Fruit fly (Drosophila melanogaster): ENCODE results near the gene tkv.

The tkv gene

DNA sequence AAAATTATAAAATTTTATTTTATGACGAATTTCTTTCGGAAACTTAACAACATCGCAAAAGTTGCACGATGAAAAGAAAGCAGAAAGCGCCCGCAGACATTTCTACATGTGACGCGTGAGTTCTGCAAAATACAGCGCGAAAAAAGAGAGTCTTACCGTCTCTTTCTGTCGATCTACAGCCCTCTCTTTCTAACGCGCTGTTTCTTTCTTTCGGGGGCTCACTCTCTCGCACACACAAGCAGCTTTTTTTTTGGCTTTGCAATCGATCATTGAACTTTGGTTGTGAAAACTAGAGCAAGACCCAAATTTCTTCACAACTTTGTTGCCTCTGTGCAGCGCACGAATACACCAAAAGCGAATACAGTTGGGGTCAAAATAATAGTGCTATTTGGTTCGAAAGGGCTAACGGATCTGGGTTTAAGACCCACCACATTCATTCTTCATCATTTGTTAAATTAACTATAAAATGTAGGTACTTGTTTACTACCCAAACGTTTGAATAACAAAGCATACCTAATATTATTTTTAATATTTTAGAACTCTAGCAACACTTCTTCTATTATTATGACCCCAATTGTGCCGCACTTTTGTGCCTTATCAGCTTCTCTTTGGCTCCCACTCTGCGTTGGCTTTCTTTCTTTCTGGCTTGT is 27.9 kb upstream of the tkv start (continued):
- TF ChIP-seq mld (GFP tag; IDR thresholded peaks at IDR 0.05; ENCODE audit: partially characterized antibody) (no peak), CG3407 (GFP tag; optimal IDR thresholded peaks at IDR 0.05) (peak; percentile 85), CG11085 (GFP tag; IDR thresholded peaks at IDR 0.05) (no peak), stwl (tag; optimal IDR thresholded peaks at IDR 0.05) (no peak), CG12236 (GFP tag; optimal IDR thresholded peaks at IDR 0.05) (peak; percentile 40), nom (GFP tag; optimal IDR thresholded peaks at IDR 0.05) (no peak), btn (GFP tag; optimal IDR thresholded peaks at IDR 0.05) (no peak), cwo (GFP tag; optimal IDR thresholded peaks at IDR 0.05) (peak; percentile 76), sens (GFP tag) (peak; percentile 96), Aef1 (GFP tag; IDR thresholded peaks at IDR 0.05) (peak; percentile 62), dimm (GFP tag; IDR thresholded peaks at IDR 0.05) (peak; percentile 76), Xbp1 (GFP tag; optimal IDR thresholded peaks at IDR 0.05) (peak; percentile 76), Xrp1 (GFP tag; IDR thresholded peaks at IDR 0.05) (peak; percentile 85), Side (GFP tag; optimal IDR thresholded peaks at IDR 0.05) (no peak), dmrt11E (tag; optimal IDR thresholded peaks at IDR 0.05) (peak; percentile 79), CG30403 (GFP tag; optimal IDR thresholded peaks at IDR 0.05) (peak; percentile 86), cas (GFP tag; IDR thresholded peaks at IDR 0.05) (no peak), grn (GFP tag; optimal IDR thresholded peaks at IDR 0.05) (no peak), nerfin-1 (tag; optimal IDR thresholded peaks at IDR 0.05) (peak; percentile 83), CG17385 (GFP tag; optimal IDR thresholded peaks at IDR 0.05) (peak; percentile 89), CG12659 (GFP tag; optimal IDR thresholded peaks at IDR 0.05) (peak; percentile 83), CG18764 (GFP tag; optimal IDR thresholded peaks at IDR 0.05) (peak; percentile 28), CG10431 (GFP tag; optimal IDR thresholded peaks at IDR 0.05) (peak; percentile 62), BtbVII (GFP tag; optimal IDR thresholded peaks at IDR 0.05) (peak; percentile 56), CG1529 (GFP tag; optimal IDR thresholded peaks at IDR 0.05) (peak; percentile 92), ap (GFP tag; IDR thresholded peaks at IDR 0.05) (peak; percentile 74), NK7.1 (GFP tag; optimal IDR thresholded peaks at IDR 0.05) (no peak), gem (tag; optimal IDR thresholded peaks at IDR 0.05) (peak; percentile 96), CG14014 (GFP tag; IDR thresholded peaks at IDR 0.05) (peak; percentile 81), CG3847 (GFP tag; IDR thresholded peaks at IDR 0.05) (no peak), CG12219 (GFP tag; optimal IDR thresholded peaks at IDR 0.05) (peak; percentile 79), stc (GFP tag; IDR thresholded peaks at IDR 0.05) (peak; percentile 78), CG12071 (GFP tag; optimal IDR thresholded peaks at IDR 0.05) (peak; percentile 67), CG10321 (GFP tag; IDR thresholded peaks at IDR 0.05) (peak; percentile 84), CG1233 (GFP tag; optimal IDR thresholded peaks at IDR 0.05) (peak; percentile 67), CG32772 (GFP tag; IDR thresholded peaks at IDR 0.05) (peak; percentile 77), CG31388 (GFP tag; optimal IDR thresholded peaks at IDR 0.05) (no peak), Ada2b (GFP tag; IDR thresholded peaks at IDR 0.05) (peak; percentile 65), Bteb2 (GFP tag; optimal IDR thresholded peaks at IDR 0.05) (peak; percentile 40), CG2875 (GFP tag; optimal IDR thresholded peaks at IDR 0.05) (peak; percentile 89), C15 (GFP tag; IDR thresholded peaks at IDR 0.05) (no peak), ro (GFP tag; IDR thresholded peaks at IDR 0.05) (peak; percentile 25; the same call in 1 of the 2 replicates), luna (GFP tag; optimal IDR thresholded peaks at IDR 0.05) (no peak), Hr39 (optimal IDR thresholded peaks at IDR 0.05) (no peak), prd (optimal IDR thresholded peaks at IDR 0.05) (no peak), prd (GFP tag; IDR thresholded peaks at IDR 0.05) (peak; percentile 75), Sin3A (optimal IDR thresholded peaks at IDR 0.05) (no peak), Hr51 (GFP tag; optimal IDR thresholded peaks at IDR 0.05) (peak in 1 of 2 experiments; percentile 90), otp (GFP tag; IDR thresholded peaks at IDR 0.05) (peak; percentile 86), Fer2 (tag; optimal IDR thresholded peaks at IDR 0.05) (no peak), chm (GFP tag; IDR thresholded peaks at IDR 0.05) (peak; percentile 78), Mrtf (GFP tag; IDR thresholded peaks at IDR 0.05) (no peak; the same call in 2 of the 3 replicates)
